Worm (Caenorhabditis elegans): ENCODE results near the gene F44A6.3.
A peak's percentile ranks its signal among the peaks of the same experiment; 100 is the strongest.

The F44A6.3 gene

ce11 chrX:10230872-10231271 is 18.3 kb downstream of the F44A6.3 start (continued):
- TF ChIP-seq lin-29 (GFP tag; IDR thresholded peaks at IDR 0.05) (0 out of 2 replicates have a peak, but pooled peaks have one; percentile 28), lin-15B (tag; optimal IDR thresholded peaks at IDR 0.05) (no peak), ZK546.5 (tag; optimal IDR thresholded peaks at IDR 0.05) (no peak)

- no peak for TF ChIP-seq madf-9 (GFP tag; conservative IDR thresholded peaks at IDR 0.05)
- TF ChIP-seq lir-3 (tag; optimal IDR thresholded peaks at IDR 0.05) = no peak
- TF ChIP-seq mdt-29 (GFP tag; IDR thresholded peaks at IDR 0.05) = no peak
- peak; percentile 29; the same call in 1 of the 2 replicates for TF ChIP-seq T26A8.4 (GFP tag; IDR thresholded peaks at IDR 0.05)
- no peak for TF ChIP-seq spr-3 (GFP tag; optimal IDR thresholded peaks at IDR 0.05)
- TF ChIP-seq aha-1 (tag) = peak; percentile 30
- TF ChIP-seq nhr-25 (tag; optimal IDR thresholded peaks at IDR 0.05; ENCODE audit: borderline replicate concordance, insufficient read depth) = no peak
- no peak for TF ChIP-seq rbr-2 (tag; optimal IDR thresholded peaks at IDR 0.05)
- TF ChIP-seq lsy-2 (tag; optimal IDR thresholded peaks at IDR 0.05) = no peak
- TF ChIP-seq unc-62 (GFP tag; optimal IDR thresholded peaks at IDR 0.05 in 1 of 2) = peak in 1 of 2 experiments; percentile 91
- no peak for TF ChIP-seq unc-62 (tag; optimal IDR thresholded peaks at IDR 0.05)
- TF ChIP-seq nhr-77 (tag; optimal IDR thresholded peaks at IDR 0.05) = no peak
- no peak for TF ChIP-seq lin-15B (tag; optimal IDR thresholded peaks at IDR 0.05)
Observed at ce11 chrX:10232395-10232794, 19.8 kb downstream of the F44A6.3 start.

ce11 chrX:10236844-10237243 is 24.3 kb downstream of the F44A6.3 start, which contains the start of gene zipt-13:
TSS of gene zipt-13 (minus strand) at chrX:10236944.
- TF ChIP-seq nhr-28 (tag; optimal IDR thresholded peaks at IDR 0.05) (no peak), nhr-48 (tag; optimal IDR thresholded peaks at IDR 0.05) (peak; percentile 23), T20F7.1 (GFP tag; optimal IDR thresholded peaks at IDR 0.05) (no peak), F49E8.2 (tag; optimal IDR thresholded peaks at IDR 0.05; ENCODE audit: borderline replicate concordance) (no peak), nhr-42 (GFP tag; IDR thresholded peaks at IDR 0.05) (no peak), nhr-25 (tag; optimal IDR thresholded peaks at IDR 0.05; ENCODE audit: borderline replicate concordance, insufficient read depth) (peak; percentile 23), daf-12 (tag; optimal IDR thresholded peaks at IDR 0.05) (no peak), unc-130 (GFP tag; optimal IDR thresholded peaks at IDR 0.05) (no peak), hlh-11 (tag; optimal IDR thresholded peaks at IDR 0.05) (peak; percentile 28), dmd-6 (GFP tag; IDR thresholded peaks at IDR 0.05) (peak; percentile 13; the same call in 1 of the 2 replicates)

ce11 chrX:10238146-10238749 is 25.7 kb downstream of the F44A6.3 start:
- TF ChIP-seq hif-1 (tag; optimal IDR thresholded peaks at IDR 0.05) = peak in 1 of 2 experiments; percentile 84
- no peak for TF ChIP-seq lin-15B (tag; optimal IDR thresholded peaks at IDR 0.05)
- TF ChIP-seq nhr-25 (tag; optimal IDR thresholded peaks at IDR 0.05; ENCODE audit: borderline replicate concordance, insufficient read depth) = peak; percentile 84
- no peak for TF ChIP-seq dmd-6 (GFP tag; IDR thresholded peaks at IDR 0.05)
- TF ChIP-seq nhr-28 (tag; optimal IDR thresholded peaks at IDR 0.05) = peak; percentile 38
- peak in 1 of 2 experiments; percentile 99 for TF ChIP-seq unc-62 (GFP tag; optimal IDR thresholded peaks at IDR 0.05 in 1 of 2)
- no peak for TF ChIP-seq unc-62 (tag; optimal IDR thresholded peaks at IDR 0.05)
- TF ChIP-seq mep-1 (tag; optimal IDR thresholded peaks at IDR 0.05) = peak; percentile 32
- TF ChIP-seq lsy-2 (tag; optimal IDR thresholded peaks at IDR 0.05) = peak in 1 of 2 experiments; percentile 17
- peak in 1 of 2 experiments; percentile 23 for TF ChIP-seq mdl-1 (tag; optimal IDR thresholded peaks at IDR 0.05)
- TF ChIP-seq aha-1 (tag) = peak; percentile 64
- no peak for TF ChIP-seq tra-1 (GFP tag; IDR thresholded peaks at IDR 0.05)
- TF ChIP-seq nhr-48 (tag; optimal IDR thresholded peaks at IDR 0.05) = no peak
- TF ChIP-seq hlh-11 (tag; optimal IDR thresholded peaks at IDR 0.05) = peak; percentile 35

- TF ChIP-seq D1046.2 (GFP tag; IDR thresholded peaks at IDR 0.05) = no peak
- TF ChIP-seq dmd-9 (GFP tag; IDR thresholded peaks at IDR 0.05) = no peak
- no peak for TF ChIP-seq duxl-1 (tag; optimal IDR thresholded peaks at IDR 0.05; ENCODE audit: poor library complexity)
- TF ChIP-seq mep-1 (tag; optimal IDR thresholded peaks at IDR 0.05) = no peak
Observed at ce11 chrX:10240939-10241338, 28.4 kb downstream of the F44A6.3 start, which contains the start of gene str-74. TSS of gene str-74 (minus strand) at chrX:10241039.
